Fruit fly (Drosophila melanogaster) whole organism, prepupa: Measurements from ENCODE around the gene CG11905.

Experiments used
- Blimp-1 ChIP-seq: fragments of 200-800 bp; sonication (Bioruptor generic); optimal IDR thresholded peaks from 3 replicates; lab custom pipeline; 2017; ENCODE audit warnings: missing biosample characterization, missing genetic modification characterization, mild to moderate bottlenecking, moderate library complexity, missing genetic modification reagents
- CG10631 ChIP-seq: fragments of 200-800 bp; sonication (Bioruptor generic); optimal IDR thresholded peaks from 2 replicates; lab custom pipeline; 2016; ENCODE audit warnings: missing biosample characterization, missing genetic modification characterization
- CG11902 ChIP-seq: fragments of 200-800 bp; sonication (Bioruptor generic); optimal IDR thresholded peaks from 3 replicates; lab custom pipeline; 2016; ENCODE audit warnings: missing biosample characterization, missing genetic modification characterization
- CG15336 ChIP-seq: fragments of 200-800 bp; sonication (Bioruptor generic); IDR thresholded peaks from 2 replicates; pipeline ENCODE4 v1.3.6; 2022; ENCODE audit warnings: missing biosample characterization, missing genetic modification characterization
- CG1621 ChIP-seq: fragments of 200-800 bp; sonication (Bioruptor generic); optimal IDR thresholded peaks from 3 replicates; lab custom pipeline; 2018; ENCODE audit warnings: missing biosample characterization, mild to moderate bottlenecking, missing genetic modification characterization
- CG16779 ChIP-seq: fragments of 200-800 bp; sonication (Bioruptor generic); optimal IDR thresholded peaks from 3 replicates; lab custom pipeline; 2017; ENCODE audit warnings: missing biosample characterization, mild to moderate bottlenecking, missing genetic modification characterization
- CG32006 ChIP-seq: fragments of 200-800 bp; sonication (Bioruptor generic); optimal IDR thresholded peaks from 3 replicates; lab custom pipeline; 2017; ENCODE audit warnings: missing biosample characterization, mild to moderate bottlenecking, missing genetic modification characterization
- CG34406 ChIP-seq: fragments of 200-800 bp; sonication (Bioruptor generic); optimal IDR thresholded peaks from 3 replicates; lab custom pipeline; 2016; ENCODE audit warnings: missing biosample characterization, missing genetic modification characterization
- CG3919 ChIP-seq: fragments of 200-800 bp; sonication (Bioruptor generic); optimal IDR thresholded peaks from 3 replicates; lab custom pipeline; 2016; ENCODE audit warnings: missing biosample characterization, missing genetic modification characterization
- CG4318 ChIP-seq: fragments of 200-800 bp; sonication (Bioruptor generic); optimal IDR thresholded peaks from 3 replicates; lab custom pipeline; 2017; ENCODE audit warnings: missing biosample characterization, mild to moderate bottlenecking, missing genetic modification characterization
- CG6163 ChIP-seq: fragments of 200-800 bp; sonication (Bioruptor generic); IDR thresholded peaks from 3 replicates; pipeline ENCODE4 v1.3.6; 2022; ENCODE audit warnings: missing biosample characterization, missing genetic modification characterization
- CG6276 ChIP-seq: fragments of 200-800 bp; sonication (Bioruptor generic); optimal IDR thresholded peaks from 2 replicates; lab custom pipeline; 2017; ENCODE audit warnings: missing biosample characterization, mild to moderate bottlenecking, missing genetic modification characterization
- CG6792 ChIP-seq: fragments of 200-800 bp; sonication (Bioruptor generic); optimal IDR thresholded peaks from 3 replicates; lab custom pipeline; 2016; ENCODE audit warnings: missing biosample characterization, missing genetic modification characterization
- CG7368 ChIP-seq: fragments of 200-800 bp; sonication (Bioruptor generic); optimal IDR thresholded peaks from 3 replicates; lab custom pipeline; 2016; ENCODE audit warnings: missing biosample characterization, missing genetic modification characterization
- Eip75B ChIP-seq: fragments of 200-800 bp; sonication (Bioruptor generic); optimal IDR thresholded peaks from 3 replicates; lab custom pipeline; 2016; ENCODE audit warnings: missing biosample characterization, missing genetic modification characterization
- Eip93F ChIP-seq: fragments of 200-800 bp; sonication (Bioruptor generic); optimal IDR thresholded peaks from 2 replicates; lab custom pipeline; 2016; ENCODE audit warnings: missing biosample characterization, mild to moderate bottlenecking, missing genetic modification characterization
- Ets21C ChIP-seq: fragments of 200-800 bp; sonication (Bioruptor generic); optimal IDR thresholded peaks from 3 replicates; lab custom pipeline; 2016; ENCODE audit warnings: missing biosample characterization, missing genetic modification characterization
- Gug ChIP-seq: fragments of 200-800 bp; sonication (Bioruptor generic); IDR thresholded peaks from 2 replicates; pipeline ENCODE4 v1.3.6; 2022; ENCODE audit warnings: missing biosample characterization, missing genetic modification characterization
- Hr38 ChIP-seq: sonication (Bioruptor generic); optimal IDR thresholded peaks from 2 replicates; lab custom pipeline; 2016; ENCODE audit warnings: missing biosample characterization, missing genetic modification characterization
- Hr39 ChIP-seq: fragments of 200-800 bp; sonication (Bioruptor generic); optimal IDR thresholded peaks from 2 replicates; lab custom pipeline; 2016; ENCODE audit warnings: missing biosample characterization, missing genetic modification characterization
- Hr4 ChIP-seq: fragments of 200-800 bp; sonication (Bioruptor generic); optimal IDR thresholded peaks from 3 replicates; lab custom pipeline; 2016; ENCODE audit warnings: missing biosample characterization, missing genetic modification characterization
- Met ChIP-seq: fragments of 200-800 bp; sonication (Bioruptor generic); optimal IDR thresholded peaks from 3 replicates; lab custom pipeline; 2016; ENCODE audit warnings: missing biosample characterization, missing genetic modification characterization
- OdsH ChIP-seq: fragments of 200-800 bp; sonication (Bioruptor generic); optimal IDR thresholded peaks from 3 replicates; lab custom pipeline; 2016; ENCODE audit warnings: missing biosample characterization, missing genetic modification characterization
- Smox ChIP-seq: fragments of 200-800 bp; sonication (Bioruptor generic); optimal IDR thresholded peaks from 3 replicates; lab custom pipeline; 2016; ENCODE audit warnings: missing biosample characterization, missing genetic modification characterization
- Sox14 ChIP-seq: fragments of 200-800 bp; sonication (Bioruptor generic); optimal IDR thresholded peaks from 3 replicates; lab custom pipeline; 2016; ENCODE audit warnings: missing biosample characterization, missing genetic modification characterization
- Sox15 ChIP-seq: fragments of 200-800 bp; sonication (Bioruptor generic); optimal IDR thresholded peaks from 3 replicates; lab custom pipeline; 2016; ENCODE audit warnings: missing biosample characterization, missing genetic modification characterization
- cyc ChIP-seq: fragments of 200-800 bp; sonication (Bioruptor generic); optimal IDR thresholded peaks from 3 replicates; lab custom pipeline; 2016; ENCODE audit warnings: missing biosample characterization, missing genetic modification characterization
- dsx ChIP-seq: fragments of 200-800 bp; optimal IDR thresholded peaks from 3 replicates; lab custom pipeline; 2019; ENCODE audit warnings: missing biosample characterization, mild to moderate bottlenecking, missing genetic modification characterization, moderate library complexity; ENCODE audit not compliant: poor library complexity, severe bottlenecking
- eg ChIP-seq: fragments of 200-800 bp; sonication (Bioruptor generic); IDR thresholded peaks from 3 replicates; pipeline ENCODE4 v1.3.6; 2022; ENCODE audit warnings: missing biosample characterization, missing genetic modification characterization
- esn ChIP-seq: fragments of 200-800 bp; sonication (Bioruptor generic); optimal IDR thresholded peaks from 2 replicates; lab custom pipeline; 2016; ENCODE audit warnings: missing biosample characterization, mild to moderate bottlenecking, missing genetic modification characterization, moderate library complexity
- fd59A ChIP-seq: fragments of 200-800 bp; sonication (Bioruptor generic); optimal IDR thresholded peaks from 2 replicates; lab custom pipeline; 2017; ENCODE audit warnings: missing biosample characterization, mild to moderate bottlenecking, missing genetic modification characterization, missing genetic modification reagents
- lz ChIP-seq: fragments of 200-800 bp; sonication (Bioruptor generic); optimal IDR thresholded peaks from 3 replicates; lab custom pipeline; 2016; ENCODE audit warnings: missing biosample characterization, missing genetic modification characterization
- pdm3 ChIP-seq: fragments of 200-800 bp; sonication (Bioruptor generic); optimal IDR thresholded peaks from 3 replicates; lab custom pipeline; 2016; ENCODE audit warnings: missing biosample characterization, missing genetic modification characterization
- spab ChIP-seq: fragments of 200-800 bp; sonication (Bioruptor generic); optimal IDR thresholded peaks from 2 replicates; lab custom pipeline; 2017; ENCODE audit warnings: missing biosample characterization, mild to moderate bottlenecking, missing genetic modification characterization, missing genetic modification reagents
- ss ChIP-seq, 2 experiments: fragments of 200-800 bp; sonication (Bioruptor generic); optimal IDR thresholded peaks; 2 replicates in 1 of 2; 3 replicates in 1 of 2; lab custom pipeline; 2017 to 2018; ENCODE audit warnings: mild to moderate bottlenecking in 2 of 2, missing biosample characterization in 2 of 2, missing genetic modification characterization in 2 of 2, moderate library complexity in 1 of 2
- svp ChIP-seq: fragments of 200-800 bp; sonication (Bioruptor generic); peaks from one replicate; lab custom pipeline; 2016; ENCODE audit warnings: missing biosample characterization, missing genetic modification characterization
- topi ChIP-seq: fragments of 200-800 bp; sonication (Bioruptor generic); optimal IDR thresholded peaks from 3 replicates; lab custom pipeline; 2016; ENCODE audit warnings: missing biosample characterization, missing genetic modification characterization
- vri ChIP-seq: fragments of 200-800 bp; sonication (Bioruptor generic); optimal IDR thresholded peaks from 3 replicates; lab custom pipeline; 2016; ENCODE audit warnings: missing biosample characterization, mild to moderate bottlenecking, missing genetic modification characterization

Gene CG11905

DNA sequence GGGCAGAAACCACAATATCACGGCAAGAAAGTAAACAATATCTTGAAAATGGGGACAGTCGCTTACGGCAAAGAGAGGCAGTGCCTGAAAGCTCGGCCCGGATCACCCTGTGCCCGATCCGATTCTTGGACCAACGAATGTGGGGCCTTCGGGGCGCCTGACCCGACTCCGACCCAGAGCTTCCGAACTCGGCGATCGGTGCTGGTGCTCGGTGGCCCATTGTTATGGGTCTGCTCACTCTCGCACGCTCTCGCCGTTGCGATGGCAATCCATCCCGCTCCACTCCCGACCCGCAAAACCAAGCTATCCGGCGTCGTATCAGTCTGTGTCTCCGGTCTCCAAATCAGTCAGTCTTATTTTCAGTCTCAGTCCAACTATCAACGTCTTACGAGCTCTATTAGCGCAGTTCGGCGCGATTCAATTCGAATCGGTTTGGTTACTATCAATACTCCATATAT lies 34.3 kb upstream of the CG11905 start, which contains the start of gene Exn (continued):
- no peak for TF ChIP-seq Smox
- TF ChIP-seq topi (GFP tag; lab: Kevin White, UChicago): no peak
- no peak for TF ChIP-seq Eip75B (GFP tag; lab: Kevin White, UChicago)
- TF ChIP-seq Ets21C (GFP tag; lab: Kevin White, UChicago): no peak
- no peak for TF ChIP-seq Hr38 (GFP tag; lab: Kevin White, UChicago)
- TF ChIP-seq pdm3 (GFP tag; lab: Kevin White, UChicago): no peak
- no peak for TF ChIP-seq lz (GFP tag; lab: Kevin White, UChicago)
- no peak for TF ChIP-seq CG34406
- no peak for TF ChIP-seq CG3919 (GFP tag; lab: Kevin White, UChicago)
- no peak for TF ChIP-seq CG32006 (GFP tag; lab: Kevin White, UChicago)
- TF ChIP-seq OdsH (GFP tag; lab: Kevin White, UChicago): no peak
- no peak for TF ChIP-seq fd59A (GFP tag; lab: Kevin White, UChicago)
- TF ChIP-seq CG16779: no peak
- TF ChIP-seq CG4318 (GFP tag; lab: Kevin White, UChicago): no peak
- TF ChIP-seq ss (GFP tag; optimal IDR thresholded peaks at IDR 0.05; lab: Kevin White, UChicago): no peak
- TF ChIP-seq Hr4: no peak
- peak; percentile 61 for TF ChIP-seq CG6792

DNA sequence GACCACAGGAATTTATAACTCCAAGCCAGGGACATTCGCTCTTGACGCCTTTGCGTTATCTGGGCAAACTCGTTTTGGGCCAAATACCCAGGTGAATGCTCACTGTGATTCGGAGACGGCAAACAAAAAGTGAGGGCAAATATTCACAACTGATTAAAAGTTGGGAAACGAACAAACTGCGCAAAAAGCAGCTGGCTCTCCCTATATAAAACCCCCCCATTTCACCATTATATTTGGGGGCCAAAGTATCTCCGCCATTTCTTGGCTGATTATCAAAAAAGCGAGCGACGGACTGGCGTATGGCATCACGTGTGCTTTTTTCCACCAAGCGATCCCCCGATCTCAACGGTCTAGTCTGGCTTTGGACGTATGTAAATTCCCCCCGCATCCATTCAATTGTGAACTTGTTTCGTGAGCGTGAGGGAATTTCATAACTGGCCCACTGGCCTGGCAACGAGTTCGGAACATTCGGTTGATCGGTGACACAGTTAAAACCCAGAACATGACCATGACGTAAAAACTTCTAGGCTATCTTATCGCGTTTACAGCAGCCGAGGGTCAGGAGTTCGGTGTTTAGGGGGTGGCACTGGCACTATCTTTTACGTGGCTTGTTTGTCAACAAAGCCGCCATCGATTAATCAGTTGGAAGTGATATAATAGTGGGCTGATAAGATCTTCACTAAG lies 23.2 kb upstream of the CG11905 start:
- TF ChIP-seq spab (no peak), vri (GFP tag; lab: Kevin White, UChicago) (peak; percentile 47), CG32006 (GFP tag; lab: Kevin White, UChicago) (no peak)

DNA sequence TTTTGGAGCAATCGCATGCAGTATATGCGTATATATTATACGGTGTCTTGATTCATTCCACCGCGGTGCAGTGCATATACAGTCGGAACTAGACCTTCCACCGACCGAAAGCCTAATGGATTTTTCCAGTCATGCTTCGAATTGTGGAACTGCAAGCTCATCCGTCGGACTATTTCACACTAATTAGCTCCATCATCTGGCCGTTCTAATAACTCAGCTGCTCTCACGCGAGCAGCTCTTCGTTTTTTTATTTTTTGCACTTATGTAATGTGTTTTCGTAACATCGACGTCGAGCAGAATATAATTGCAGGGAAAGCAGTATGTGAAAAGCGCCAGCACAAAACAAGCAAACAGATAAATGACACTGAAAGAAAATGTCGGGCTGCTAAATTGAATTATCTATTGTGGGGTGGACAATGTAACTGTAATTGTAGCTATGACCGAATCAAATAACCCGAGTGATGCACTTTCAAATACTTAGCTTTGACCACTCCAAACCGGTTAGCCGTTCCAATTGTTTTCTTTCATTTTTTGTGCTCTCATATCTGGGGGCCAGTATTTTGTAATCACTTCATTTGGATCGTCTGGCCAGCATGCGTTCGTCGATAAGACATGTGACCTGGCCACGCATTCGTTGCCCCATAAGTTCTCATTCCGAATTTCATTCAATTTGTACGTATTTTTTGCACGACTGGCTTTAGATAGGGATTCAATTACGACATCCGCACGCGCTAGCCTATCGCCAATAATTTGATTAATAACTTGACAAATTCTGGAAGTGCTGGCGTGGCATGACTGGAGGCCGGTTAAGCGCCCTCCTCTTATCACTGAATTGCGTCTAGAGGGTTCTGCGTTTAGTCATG lies 22.4 kb upstream of the CG11905 start, which contains the start of gene Cpr73D:
Cpr73D (minus strand) TSS at position 156 of the 863 bp plus-strand sequence.
- TF ChIP-seq Gug (peak; percentile 35; the same call in 1 of the 2 replicates), CG3919 (GFP tag; lab: Kevin White, UChicago) (no peak), CG6276 (GFP tag; lab: Kevin White, UChicago) (no peak), CG15336 (GFP tag; lab: Robert Waterston, UW) (peak; percentile 23; the same call in 1 of the 2 replicates), Eip75B (GFP tag; lab: Kevin White, UChicago) (no peak), Met (GFP tag; lab: Kevin White, UChicago) (no peak), Hr39 (GFP tag; lab: Kevin White, UChicago) (no peak), Sox14 (GFP tag; lab: Kevin White, UChicago) (no peak), vri (GFP tag; lab: Kevin White, UChicago) (peak; percentile 72), OdsH (GFP tag; lab: Kevin White, UChicago) (no peak), Blimp-1 (no peak), dsx (GFP tag; lab: Kevin White, UChicago) (no peak), cyc (GFP tag; lab: Kevin White, UChicago) (no peak), svp (GFP tag; lab: Kevin White, UChicago) (peak; percentile 90), CG11902 (GFP tag; lab: Kevin White, UChicago) (no peak), Ets21C (GFP tag; lab: Kevin White, UChicago) (no peak), Hr38 (GFP tag; lab: Kevin White, UChicago) (no peak), ss (GFP tag; optimal IDR thresholded peaks at IDR 0.05; lab: Kevin White, UChicago) (no peak), CG7368 (GFP tag; lab: Kevin White, UChicago) (peak; percentile 25), Eip93F (no peak), CG1621 (tag; lab: Kevin White, UChicago) (no peak), CG10631 (no peak), CG6163 (peak; percentile 36; the same call in 2 of the 3 replicates), Sox15 (GFP tag; lab: Kevin White, UChicago) (no peak), eg (peak; percentile 60; the same call in 2 of the 3 replicates), esn (GFP tag; lab: Kevin White, UChicago) (peak; percentile 37)
